Worm (Caenorhabditis elegans) whole organism, L1 larva: Measurements from ENCODE around the gene F14H12.6.

Source experiments
- aha-1 ChIP-seq: fragments of 150-350 bp; optimal IDR thresholded peaks from 2 replicates; lab custom pipeline; 2014; ENCODE audit warnings: missing biosample characterization, missing genetic modification characterization
- ama-1 ChIP-seq: fragments of 150-350 bp; optimal IDR thresholded peaks from 2 replicates; lab custom pipeline; 2014
- blmp-1 ChIP-seq: fragments of 150-350 bp; optimal IDR thresholded peaks from 2 replicates; lab custom pipeline; 2014; ENCODE audit warnings: missing biosample characterization, missing genetic modification characterization
- ceh-82 ChIP-seq, 3 experiments: fragments of 150-350 bp in 1 of 3; sonication (generic microtip) in 2 of 3; optimal IDR thresholded peaks; 2 replicates each; lab custom pipeline; 2014 to 2017; ENCODE audit warnings: missing biosample characterization in 3 of 3, missing genetic modification characterization in 3 of 3
- ces-1 ChIP-seq: fragments of 150-350 bp; optimal IDR thresholded peaks from 2 replicates; lab custom pipeline; 2014; ENCODE audit warnings: missing biosample characterization, missing genetic modification reagents, missing genetic modification characterization
- dpl-1 ChIP-seq, 3 experiments: fragments of 150-350 bp in 2 of 3; sonication (generic microtip) in 1 of 3; optimal IDR thresholded peaks; 2 replicates each; lab custom pipeline; 2014 to 2017; ENCODE audit warnings: missing biosample characterization in 3 of 3, missing genetic modification characterization in 3 of 3, missing genetic modification reagents in 3 of 3
- dsc-1 ChIP-seq: sonication (generic microtip); optimal IDR thresholded peaks from 2 replicates; lab custom pipeline; 2016; ENCODE audit warnings: mild to moderate bottlenecking, missing genetic modification characterization, missing compliant biosample characterization
- efl-1 ChIP-seq, 4 experiments: fragments of 150-350 bp; optimal IDR thresholded peaks in 3 of 4; peaks in 1 of 4; 1 replicate in 1 of 4; 2 replicates in 3 of 4; lab custom pipeline; 2014; ENCODE audit warnings: missing biosample characterization in 2 of 4, missing genetic modification characterization in 2 of 4, missing genetic modification reagents in 2 of 4
- egl-13 ChIP-seq: sonication (generic microtip); optimal IDR thresholded peaks from 2 replicates; lab custom pipeline; 2016; ENCODE audit warnings: missing genotype, missing genetic modification reagents, missing genetic modification characterization, missing compliant biosample characterization
- egl-27 ChIP-seq, 2 experiments: fragments of 150-350 bp in 1 of 2; sonication (generic microtip); optimal IDR thresholded peaks; 3 replicates each; lab custom pipeline; 2017 to 2018; ENCODE audit warnings: missing biosample characterization in 2 of 2, missing genetic modification characterization in 2 of 2, missing genetic modification reagents in 2 of 2
- fkh-10 ChIP-seq: sonication (generic microtip); optimal IDR thresholded peaks from 2 replicates; lab custom pipeline; 2017; ENCODE audit warnings: missing biosample characterization, missing genetic modification reagents, missing genetic modification characterization
- grh-1 ChIP-seq: fragments of 200-800 bp; sonication (Bioruptor generic); IDR thresholded peaks from 2 replicates; pipeline ENCODE4 v1.3.6; 2022; ENCODE audit warnings: missing genetic modification reagents, missing genetic modification characterization, missing compliant biosample characterization
- hlh-17 ChIP-seq: fragments of 200-800 bp; sonication (Bioruptor generic); optimal IDR thresholded peaks from 2 replicates; lab custom pipeline; 2018; ENCODE audit warnings: missing genetic modification characterization, mild to moderate bottlenecking, missing compliant biosample characterization, moderate library complexity, borderline replicate concordance
- hlh-4 ChIP-seq: sonication (generic microtip); optimal IDR thresholded peaks from 2 replicates; lab custom pipeline; 2016; ENCODE audit warnings: mild to moderate bottlenecking, missing genetic modification characterization, missing compliant biosample characterization
- jun-1 ChIP-seq: fragments of 150-350 bp; optimal IDR thresholded peaks from 2 replicates; lab custom pipeline; 2014; ENCODE audit warnings: missing biosample characterization, missing genetic modification reagents, missing genetic modification characterization
- lin-13 ChIP-seq: fragments of 150-350 bp; optimal IDR thresholded peaks from 2 replicates; lab custom pipeline; 2014; ENCODE audit warnings: missing biosample characterization, missing genetic modification reagents, missing genetic modification characterization
- lin-14 ChIP-seq: fragments of 200-800 bp; sonication (Bioruptor generic); optimal IDR thresholded peaks from 2 replicates; lab custom pipeline; 2018; ENCODE audit warnings: mild to moderate bottlenecking, missing genetic modification characterization, moderate library complexity, missing compliant biosample characterization
- lir-3 ChIP-seq: sonication (generic microtip); optimal IDR thresholded peaks from 2 replicates; lab custom pipeline; 2016; ENCODE audit warnings: mild to moderate bottlenecking, missing genetic modification characterization, moderate library complexity, missing compliant biosample characterization; ENCODE audit not compliant: poor library complexity
- mab-9 ChIP-seq: fragments of 200-800 bp; sonication (Bioruptor generic); IDR thresholded peaks from 2 replicates; pipeline ENCODE4 v1.3.6; 2022; ENCODE audit warnings: missing genetic modification reagents, missing genetic modification characterization, missing compliant biosample characterization
- nhr-12 ChIP-seq: sonication (generic microtip); optimal IDR thresholded peaks from 2 replicates; lab custom pipeline; 2017; ENCODE audit warnings: missing biosample characterization, missing genetic modification characterization
- nhr-20 ChIP-seq: sonication (generic microtip); optimal IDR thresholded peaks from 2 replicates; lab custom pipeline; 2016; ENCODE audit warnings: mild to moderate bottlenecking, missing genetic modification characterization, missing compliant biosample characterization
- nhr-28 ChIP-seq: fragments of 150-350 bp; optimal IDR thresholded peaks from 2 replicates; lab custom pipeline; 2014; ENCODE audit warnings: missing biosample characterization, missing genetic modification characterization
- nhr-47 ChIP-seq: sonication (generic microtip); optimal IDR thresholded peaks from 2 replicates; lab custom pipeline; 2016; ENCODE audit warnings: mild to moderate bottlenecking, missing genetic modification characterization, moderate library complexity, missing compliant biosample characterization
- nhr-76 ChIP-seq: sonication (generic microtip); optimal IDR thresholded peaks from 2 replicates; lab custom pipeline; 2017; ENCODE audit warnings: missing biosample characterization, missing genetic modification characterization
- nhr-84 ChIP-seq: sonication (generic microtip); optimal IDR thresholded peaks from 2 replicates; lab custom pipeline; 2017; ENCODE audit warnings: missing biosample characterization, missing genetic modification characterization
- nhr-90 ChIP-seq: sonication (generic microtip); optimal IDR thresholded peaks from 2 replicates; lab custom pipeline; 2016; ENCODE audit warnings: mild to moderate bottlenecking, missing genetic modification characterization, missing compliant biosample characterization; ENCODE audit not compliant: poor library complexity
- rnt-1 ChIP-seq: sonication (generic microtip); optimal IDR thresholded peaks from 2 replicates; lab custom pipeline; 2016; ENCODE audit warnings: mild to moderate bottlenecking, missing genetic modification characterization, moderate library complexity, missing compliant biosample characterization
- snpc-4 ChIP-seq: fragments of 150-350 bp; optimal IDR thresholded peaks from 2 replicates; lab custom pipeline; 2014; ENCODE audit warnings: missing biosample characterization, missing genetic modification characterization
- snu-23 ChIP-seq: sonication (generic microtip); optimal IDR thresholded peaks from 2 replicates; lab custom pipeline; 2016; ENCODE audit warnings: missing genetic modification characterization, missing compliant biosample characterization
- sox-4 ChIP-seq: sonication (generic microtip); optimal IDR thresholded peaks from 2 replicates; lab custom pipeline; 2016; ENCODE audit warnings: missing genetic modification characterization, missing compliant biosample characterization
- sptf-1 ChIP-seq: fragments of 150-350 bp; optimal IDR thresholded peaks from 2 replicates; lab custom pipeline; 2014; ENCODE audit warnings: missing biosample characterization, missing genetic modification characterization
- sup-37 ChIP-seq: fragments of 200-800 bp; sonication (Bioruptor generic); optimal IDR thresholded peaks from 2 replicates; lab custom pipeline; 2018; ENCODE audit warnings: mild to moderate bottlenecking, missing genetic modification characterization, missing compliant biosample characterization
- swsn-7 ChIP-seq: sonication (generic microtip); optimal IDR thresholded peaks from 2 replicates; lab custom pipeline; 2016; ENCODE audit warnings: missing genetic modification characterization, missing compliant biosample characterization
- tbx-2 ChIP-seq: sonication (generic microtip); optimal IDR thresholded peaks from 2 replicates; lab custom pipeline; 2016; ENCODE audit warnings: missing genetic modification characterization, missing compliant biosample characterization
- tlp-1 ChIP-seq: fragments of 150-350 bp; optimal IDR thresholded peaks from 2 replicates; lab custom pipeline; 2014; ENCODE audit warnings: missing biosample characterization, missing genetic modification characterization
- unc-130 ChIP-seq: fragments of 150-350 bp; optimal IDR thresholded peaks from 2 replicates; lab custom pipeline; 2017; ENCODE audit warnings: missing biosample characterization, missing genetic modification characterization, inconsistent platforms
- unc-30 ChIP-seq: sonication (generic microtip); optimal IDR thresholded peaks from 2 replicates; lab custom pipeline; 2017; ENCODE audit warnings: missing biosample characterization, missing genetic modification characterization
- unc-62 ChIP-seq: fragments of 150-350 bp; optimal IDR thresholded peaks from 2 replicates; lab custom pipeline; 2014; ENCODE audit warnings: missing biosample characterization, missing genetic modification reagents, missing genetic modification characterization
- unc-86 ChIP-seq: sonication (generic microtip); optimal IDR thresholded peaks from 2 replicates; lab custom pipeline; 2016; ENCODE audit warnings: missing genetic modification characterization, missing compliant biosample characterization
- unc-98 ChIP-seq: fragments of 200-800 bp; sonication (Bioruptor generic); IDR thresholded peaks from 2 replicates; pipeline ENCODE4 v1.3.6; 2022; ENCODE audit warnings: missing genetic modification characterization, missing compliant biosample characterization
- vab-15 ChIP-seq: sonication (generic microtip); optimal IDR thresholded peaks from 2 replicates; lab custom pipeline; 2017; ENCODE audit warnings: missing genotype, mild to moderate bottlenecking, missing genetic modification characterization, missing compliant biosample characterization
- xbp-1 ChIP-seq: sonication (generic microtip); optimal IDR thresholded peaks from 2 replicates; lab custom pipeline; 2016; ENCODE audit warnings: missing genetic modification characterization, missing compliant biosample characterization
- zag-1 ChIP-seq: fragments of 150-350 bp; optimal IDR thresholded peaks from 2 replicates; lab custom pipeline; 2014; ENCODE audit warnings: missing biosample characterization, missing genetic modification characterization
- ztf-11 ChIP-seq, 2 experiments: sonication (generic microtip); optimal IDR thresholded peaks; 2 replicates each; lab custom pipeline; 2016 to 2017; ENCODE audit warnings: missing genetic modification characterization in 2 of 2, missing biosample characterization in 1 of 2, missing compliant biosample characterization in 1 of 2

The F14H12.6 gene

DNA sequence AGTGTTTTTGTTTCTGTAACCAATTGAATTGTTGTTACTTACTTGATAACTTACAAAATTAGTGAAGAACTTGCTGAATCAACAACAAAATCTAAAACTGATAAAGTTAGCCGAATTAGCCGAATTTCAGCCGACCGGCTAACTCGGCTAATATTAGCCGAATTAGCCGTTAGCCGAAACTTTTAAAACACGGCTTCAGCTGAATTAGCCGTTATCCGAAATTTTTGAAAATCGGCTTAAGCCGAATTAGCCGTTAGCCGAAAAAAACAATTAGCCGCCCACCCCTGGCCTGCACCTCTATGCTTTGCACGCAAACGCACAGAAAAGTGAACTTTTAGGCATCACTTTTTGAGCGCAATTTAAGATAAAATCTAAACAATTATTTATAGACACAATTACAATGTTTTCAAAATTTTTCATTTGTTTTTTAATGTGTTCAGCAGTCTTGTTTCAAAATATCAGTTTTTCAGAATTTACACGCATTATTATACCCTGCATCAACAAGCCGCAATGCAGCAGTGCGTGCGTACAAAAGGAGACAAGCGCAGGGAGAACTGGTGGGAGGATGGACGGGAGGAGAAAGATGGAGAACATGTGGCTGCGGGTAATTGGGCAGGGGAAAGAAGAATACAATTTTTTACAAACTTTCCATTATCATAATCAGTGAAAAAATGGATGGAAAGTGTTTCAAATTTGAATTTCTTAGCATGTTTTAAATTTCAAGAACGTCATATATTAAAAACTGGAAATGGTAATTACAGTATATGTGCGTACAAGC is 37.9 kb upstream of the F14H12.6 start (continued):
- TF ChIP-seq unc-86 (tag; lab: Kevin White, UChicago) (peak; percentile 14), efl-1 (optimal IDR thresholded peaks at IDR 0.05; lab: Kevin White, UChicago) (peak; percentile 47 to 54), efl-1 (GFP tag; optimal IDR thresholded peaks at IDR 0.05 in 1 of 2; lab: Kevin White, UChicago) (peak in 1 of 2 experiments; percentile 7), swsn-7 (tag; lab: Kevin White, UChicago) (peak; percentile 68), dpl-1 (GFP tag; optimal IDR thresholded peaks at IDR 0.05; lab: Kevin White, UChicago) (peak in 2 of 3 experiments; percentile 1 to 9), ztf-11 (tag; optimal IDR thresholded peaks at IDR 0.05; lab: Kevin White, UChicago) (peak in 1 of 2 experiments; percentile 53), lir-3 (peak; percentile 37), ceh-82 (tag; optimal IDR thresholded peaks at IDR 0.05; lab: Kevin White, UChicago) (peak; percentile 53 to 80 (median 54)), fkh-10 (GFP tag; lab: Kevin White, UChicago) (no peak), aha-1 (tag; lab: Kevin White, UChicago) (no peak), nhr-20 (tag; lab: Kevin White, UChicago) (peak; percentile 80), nhr-28 (tag; lab: Kevin White, UChicago) (no peak), xbp-1 (tag; lab: Kevin White, UChicago) (peak; percentile 67), ces-1 (GFP tag; lab: Kevin White, UChicago) (no peak), sptf-1 (no peak), rnt-1 (tag; lab: Kevin White, UChicago) (peak; percentile 84), snpc-4 (tag; lab: Kevin White, UChicago) (peak; percentile 39)
- TF ChIP-seq, all 84 proteins: peak for 47

DNA sequence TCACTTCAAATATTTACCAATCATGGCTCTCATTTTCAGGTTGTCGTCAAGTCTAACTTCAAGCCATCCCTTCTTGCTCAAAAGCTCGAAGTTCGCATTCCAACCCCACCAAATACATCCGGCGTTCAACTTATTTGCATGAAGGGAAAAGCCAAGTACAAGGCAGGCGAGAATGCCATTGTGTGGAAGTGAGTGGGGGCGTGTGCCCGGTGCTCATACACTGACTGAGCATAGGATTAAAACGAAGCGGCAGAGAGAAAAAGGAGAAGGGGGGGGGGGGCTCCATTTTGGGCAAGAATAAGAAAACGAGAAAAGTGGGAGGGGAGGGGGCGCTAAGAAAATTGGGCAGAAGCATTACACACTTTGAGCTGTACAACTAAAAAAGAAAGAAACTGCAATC is 34.3 kb upstream of the F14H12.6 start:
- TF ChIP-seq sup-37 (no peak), nhr-47 (tag; lab: Kevin White, UChicago) (no peak), nhr-76 (tag; lab: Kevin White, UChicago) (no peak), lir-3 (no peak), snu-23 (GFP tag; lab: Kevin White, UChicago) (no peak), nhr-28 (tag; lab: Kevin White, UChicago) (no peak), unc-30 (tag; lab: Kevin White, UChicago) (no peak), egl-27 (tag; optimal IDR thresholded peaks at IDR 0.05; lab: Kevin White, UChicago) (no peak), lin-14 (GFP tag; lab: Kevin White, UChicago) (peak; percentile 63), hlh-17 (GFP tag; lab: Kevin White, UChicago) (no peak), ceh-82 (tag; optimal IDR thresholded peaks at IDR 0.05; lab: Kevin White, UChicago) (peak in 1 of 3 experiments; percentile 2)

DNA sequence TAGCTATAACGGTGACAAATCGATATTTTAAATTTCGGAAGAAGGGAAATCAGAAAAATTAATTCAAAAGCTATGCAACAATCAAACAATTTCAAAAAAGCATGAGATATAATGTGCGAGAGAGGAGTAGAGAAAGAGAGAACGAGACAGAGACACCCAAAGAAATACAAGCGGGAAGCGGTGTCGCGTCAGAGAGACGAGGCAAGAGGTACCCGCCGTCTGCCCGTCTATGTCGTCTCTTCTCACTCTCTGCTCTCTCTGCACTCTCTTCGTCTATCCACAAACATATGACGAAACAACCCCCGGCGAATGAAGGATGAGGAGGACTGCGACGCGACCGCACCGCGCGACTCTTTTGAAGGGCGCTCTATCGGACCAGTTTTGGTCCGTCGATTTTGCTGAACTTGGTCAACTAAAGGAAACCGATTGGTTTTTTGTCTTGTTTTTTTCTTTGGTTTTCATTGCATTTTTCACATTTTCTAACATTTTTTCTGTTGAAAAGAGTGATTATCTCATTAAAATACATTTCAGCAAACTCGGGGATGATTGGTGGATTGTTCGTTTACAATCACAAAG is 31.6 kb upstream of the F14H12.6 start, which contains the start of gene dpy-23:
Gene dpy-23, plus strand, starts transcription at position 526 of the 576 bp plus-strand sequence.
- TF ChIP-seq nhr-47 (tag; lab: Kevin White, UChicago) (peak; percentile 94), blmp-1 (tag; lab: Kevin White, UChicago) (peak; percentile 58), nhr-90 (tag; lab: Kevin White, UChicago) (peak; percentile 89), egl-13 (tag; lab: Kevin White, UChicago) (peak; percentile 85), xbp-1 (tag; lab: Kevin White, UChicago) (peak; percentile 94), ama-1 (lab: Kevin White, UChicago) (no peak), aha-1 (tag; lab: Kevin White, UChicago) (peak; percentile 56), nhr-20 (tag; lab: Kevin White, UChicago) (peak; percentile 96), egl-27 (tag; optimal IDR thresholded peaks at IDR 0.05; lab: Kevin White, UChicago) (peak; percentile 76 to 86), mab-9 (GFP tag; lab: Robert Waterston, UW) (peak; percentile 64; the same call in 1 of the 2 replicates), lin-13 (GFP tag; lab: Kevin White, UChicago) (peak; percentile 94), tlp-1 (tag; lab: Kevin White, UChicago) (no peak), dpl-1 (GFP tag; optimal IDR thresholded peaks at IDR 0.05; lab: Kevin White, UChicago) (peak; percentile 57 to 63 (median 61)), vab-15 (peak; percentile 67), sox-4 (peak; percentile 74), snu-23 (GFP tag; lab: Kevin White, UChicago) (peak; percentile 96), unc-130 (tag; lab: Kevin White, UChicago) (peak; percentile 79), jun-1 (tag; lab: Kevin White, UChicago) (peak; percentile 94), grh-1 (peak; percentile 89), sptf-1 (no peak), unc-62 (no peak), zag-1 (tag; lab: Kevin White, UChicago) (peak; percentile 59), dsc-1 (tag; lab: Kevin White, UChicago) (peak; percentile 91), nhr-12 (tag; lab: Kevin White, UChicago) (no peak), hlh-4 (tag; lab: Kevin White, UChicago) (no peak), ceh-82 (tag; optimal IDR thresholded peaks at IDR 0.05; lab: Kevin White, UChicago) (peak; percentile 51 to 97 (median 93)), nhr-84 (no peak), sup-37 (peak; percentile 17), unc-98 (GFP tag; lab: Robert Waterston, UW) (peak; percentile 56), tbx-2 (tag; lab: Kevin White, UChicago) (peak; percentile 96)
